Fruit fly (Drosophila melanogaster) whole organism, wandering third instar larva: ENCODE results near the gene CG7408.

ENCODE experiments used
- CG32264 ChIP-seq: fragments of 200-800 bp; sonication (Bioruptor generic); optimal IDR thresholded peaks from 2 replicates; lab custom pipeline; 2016; ENCODE audit warnings: missing biosample characterization, missing genetic modification characterization
- CG9705 ChIP-seq: fragments of 200-800 bp; sonication (Bioruptor generic); optimal IDR thresholded peaks from 2 replicates; lab custom pipeline; 2018; ENCODE audit warnings: missing biosample characterization, mild to moderate bottlenecking, missing genetic modification characterization
- CrebA ChIP-seq: fragments of 200-800 bp; sonication (Bioruptor generic); optimal IDR thresholded peaks from 2 replicates; lab custom pipeline; 2016; ENCODE audit warnings: missing biosample characterization, mild to moderate bottlenecking, missing genetic modification characterization, borderline replicate concordance
- Dfd ChIP-seq: fragments of >200 bp; optimal IDR thresholded peaks from 2 replicates; lab custom pipeline; 2017; ENCODE audit warnings: missing biosample characterization, missing genetic modification characterization
- GATAd ChIP-seq: sonication (Bioruptor generic); optimal IDR thresholded peaks from 2 replicates; lab custom pipeline; 2016; ENCODE audit warnings: missing biosample characterization, missing genetic modification characterization
- HLH106 ChIP-seq: fragments of 200-800 bp; optimal IDR thresholded peaks from 3 replicates; lab custom pipeline; 2019; ENCODE audit warnings: missing biosample characterization, mild to moderate bottlenecking, missing genetic modification characterization, moderate library complexity
- Hr83 ChIP-seq: fragments of 200-300 bp; sonication (Bioruptor generic); optimal IDR thresholded peaks from 2 replicates; lab custom pipeline; 2016; ENCODE audit warnings: missing biosample characterization, mild to moderate bottlenecking, missing genetic modification characterization, moderate library complexity; ENCODE audit not compliant: poor library complexity, severe bottlenecking
- Jra ChIP-seq: sonication (Bioruptor generic); optimal IDR thresholded peaks from 2 replicates; lab custom pipeline; 2016; ENCODE audit warnings: missing biosample characterization, missing genetic modification characterization
- Myc ChIP-seq: fragments of >200 bp; optimal IDR thresholded peaks from 2 replicates; lab custom pipeline; 2017
- N ChIP-seq: fragments of >200 bp; optimal IDR thresholded peaks from 2 replicates; lab custom pipeline; 2018; ENCODE audit warnings: missing biosample characterization, missing external identifiers, missing genetic modification characterization
- Rel ChIP-seq, 2 experiments: fragments of 200-800 bp; sonication (Bioruptor generic) in 1 of 2; optimal IDR thresholded peaks; 2 replicates in 1 of 2; 3 replicates in 1 of 2; lab custom pipeline; 2016 to 2019; ENCODE audit warnings: mild to moderate bottlenecking in 2 of 2, missing biosample characterization in 2 of 2, missing genetic modification characterization in 2 of 2, moderate library complexity in 1 of 2
- Sp1 ChIP-seq: fragments of 200-800 bp; sonication (Bioruptor generic); optimal IDR thresholded peaks from 3 replicates; lab custom pipeline; 2019; ENCODE audit warnings: missing biosample characterization, mild to moderate bottlenecking, missing genetic modification characterization, moderate library complexity
- Vsx2 ChIP-seq: fragments of 200-300, 225-300 bp; sonication (Bioruptor generic); optimal IDR thresholded peaks from 2 replicates; lab custom pipeline; 2018; ENCODE audit warnings: missing biosample characterization, missing genetic modification characterization; ENCODE audit not compliant: partially characterized antibody
- br ChIP-seq: fragments of 200-800 bp; sonication (Bioruptor generic); optimal IDR thresholded peaks from 2 replicates; lab custom pipeline; 2016; ENCODE audit warnings: missing biosample characterization, missing genetic modification characterization
- dl ChIP-seq, 2 experiments: fragments of 175-275, 200-275 bp in 1 of 2; fragments of 200-275 bp in 1 of 2; sonication (Bioruptor generic); optimal IDR thresholded peaks; lab custom pipeline; 2018; ENCODE audit warnings: mild to moderate bottlenecking in 2 of 2, missing biosample characterization in 2 of 2, missing genetic modification characterization in 2 of 2, moderate library complexity in 2 of 2; ENCODE audit not compliant: partially characterized antibody in 2 of 2, insufficient read depth in 1 of 2
- dmrt93B ChIP-seq: fragments of 200-800 bp; sonication (Bioruptor generic); optimal IDR thresholded peaks from 2 replicates; lab custom pipeline; 2018; ENCODE audit warnings: missing biosample characterization, mild to moderate bottlenecking, missing genetic modification characterization
- foxo ChIP-seq, 2 experiments: fragments of 200-800 bp; sonication (Bioruptor generic); optimal IDR thresholded peaks; 2 replicates in 1 of 2; 3 replicates in 1 of 2; lab custom pipeline; 2016 to 2017; ENCODE audit warnings: missing biosample characterization in 2 of 2, missing genetic modification characterization in 2 of 2
- h ChIP-seq: fragments of 200-800 bp; sonication (Bioruptor generic); optimal IDR thresholded peaks from 3 replicates; lab custom pipeline; 2016; ENCODE audit warnings: missing biosample characterization, mild to moderate bottlenecking, missing genetic modification characterization
- lola ChIP-seq: fragments of >200 bp; optimal IDR thresholded peaks from 2 replicates; lab custom pipeline; 2017; ENCODE audit warnings: missing biosample characterization, missing genetic modification characterization
- rgr ChIP-seq: fragments of 200-800 bp; sonication (Bioruptor generic); optimal IDR thresholded peaks from 3 replicates; lab custom pipeline; 2016; ENCODE audit warnings: missing biosample characterization, mild to moderate bottlenecking, missing genetic modification characterization
- sage ChIP-seq: fragments of 200-800 bp; sonication (Bioruptor generic); optimal IDR thresholded peaks from 2 replicates; lab custom pipeline; 2016; ENCODE audit warnings: missing biosample characterization, mild to moderate bottlenecking, missing genetic modification characterization
- sv ChIP-seq: fragments of 200-800 bp; sonication (Bioruptor generic); optimal IDR thresholded peaks from 3 replicates; lab custom pipeline; 2016; ENCODE audit warnings: missing biosample characterization, missing genetic modification characterization
- tai ChIP-seq: sonication (Bioruptor generic); optimal IDR thresholded peaks from 2 replicates; lab custom pipeline; 2016; ENCODE audit warnings: missing biosample characterization, missing genetic modification characterization
- usp ChIP-seq: fragments of >200 bp; optimal IDR thresholded peaks from 2 replicates; lab custom pipeline; 2017; ENCODE audit warnings: missing biosample characterization, missing genetic modification characterization
- woc ChIP-seq: sonication (Bioruptor generic); optimal IDR thresholded peaks from 2 replicates; lab custom pipeline; 2016; ENCODE audit warnings: missing biosample characterization, mild to moderate bottlenecking, missing genetic modification characterization

Gene CG7408

dm6 chr3L:17842892-17843703 lies 35.8 kb upstream of the CG7408 start, which contains the start of gene CG5567:
CG5567 (minus strand) TSS chr3L:17843544.
- TF ChIP-seq Vsx2 (GFP tag; lab: Kevin White, UChicago) = no peak
- peak; percentile 41 for TF ChIP-seq woc (GFP tag; lab: Kevin White, UChicago)
- no peak for TF ChIP-seq Rel (GFP tag; optimal IDR thresholded peaks at IDR 0.05; lab: Kevin White, UChicago)
- peak; percentile 23 for TF ChIP-seq Rel (tag; optimal IDR thresholded peaks at IDR 0.05; lab: Kevin White, UChicago)
- peak in 1 of 2 experiments; percentile 23 for TF ChIP-seq foxo (GFP tag; optimal IDR thresholded peaks at IDR 0.05; lab: Kevin White, UChicago)
- TF ChIP-seq, all 38 proteins: peak for 3

dm6 chr3L:17846169-17846981 lies 32.5 kb upstream of the CG7408 start, which contains the start of the genes MED19 and CG7430:
MED19 (minus strand) TSS chr3L:17846501.
CG7430 (plus strand) TSS chr3L:17846916.
- TF ChIP-seq CrebA (GFP tag; lab: Kevin White, UChicago) (no peak), Rel (GFP tag; optimal IDR thresholded peaks at IDR 0.05; lab: Kevin White, UChicago) (no peak), Rel (tag; optimal IDR thresholded peaks at IDR 0.05; lab: Kevin White, UChicago) (peak; percentile 68), HLH106 (tag; lab: Kevin White, UChicago) (peak; percentile 2), Hr83 (peak; percentile 34), lola (GFP tag; lab: Kevin White, UChicago) (peak; percentile 48), rgr (GFP tag; lab: Kevin White, UChicago) (peak; percentile 32), Sp1 (peak; percentile 52), dmrt93B (GFP tag; lab: Kevin White, UChicago) (peak; percentile 44), Vsx2 (GFP tag; lab: Kevin White, UChicago) (no peak), woc (GFP tag; lab: Kevin White, UChicago) (peak; percentile 11), h (GFP tag; lab: Kevin White, UChicago) (peak; percentile 47), Dfd (GFP tag; lab: Kevin White, UChicago) (no peak)

dm6 chr3L:17846982-17847355 lies 31.9 kb upstream of the CG7408 start:
- no peak for TF ChIP-seq usp
- no peak for TF ChIP-seq Rel (GFP tag; optimal IDR thresholded peaks at IDR 0.05; lab: Kevin White, UChicago)
- peak; percentile 9 for TF ChIP-seq Rel (tag; optimal IDR thresholded peaks at IDR 0.05; lab: Kevin White, UChicago)
- TF ChIP-seq HLH106 (tag; lab: Kevin White, UChicago) = peak; percentile 4
- no peak for TF ChIP-seq rgr (GFP tag; lab: Kevin White, UChicago)
- TF ChIP-seq tai (GFP tag; lab: Kevin White, UChicago) = no peak
- TF ChIP-seq Jra (GFP tag; lab: Kevin White, UChicago) = no peak
- TF ChIP-seq CG9705 (GFP tag; lab: Kevin White, UChicago) = no peak
- TF ChIP-seq CrebA (GFP tag; lab: Kevin White, UChicago) = no peak
- no peak for TF ChIP-seq sv

- TF ChIP-seq dmrt93B (GFP tag; lab: Kevin White, UChicago) (no peak), Sp1 (no peak), HLH106 (tag; lab: Kevin White, UChicago) (no peak), woc (GFP tag; lab: Kevin White, UChicago) (peak; percentile 60), dl (GFP tag; optimal IDR thresholded peaks at IDR 0.05; lab: Kevin White, UChicago; ENCODE audit: insufficient read depth in 1 of 2, partially characterized antibody in 2 of 2) (no peak), CG32264 (GFP tag; lab: Kevin White, UChicago) (no peak), sage (GFP tag; lab: Kevin White, UChicago) (no peak), N (GFP tag; lab: Kevin White, UChicago) (no peak), br (GFP tag; lab: Kevin White, UChicago) (no peak), h (GFP tag; lab: Kevin White, UChicago) (no peak), Dfd (GFP tag; lab: Kevin White, UChicago) (no peak), GATAd (GFP tag; lab: Kevin White, UChicago) (no peak), usp (no peak), CrebA (GFP tag; lab: Kevin White, UChicago) (no peak), Myc (lab: Kevin White, UChicago) (peak; percentile 65)
Measured at dm6 chr3L:17849517-17849916, 29.4 kb upstream of the CG7408 start, which contains the start of gene TrpRS-m. TrpRS-m (plus strand) TSS chr3L:17849727.
